Worm (Caenorhabditis elegans) whole organism, L2 larva: Measurements from ENCODE around the gene sri-25.

Source experiments
- ama-1 ChIP-seq: fragments of 150-350 bp; optimal IDR thresholded peaks from 2 replicates; lab custom pipeline; 2018; ENCODE audit warnings: inconsistent platforms
- ceh-82 ChIP-seq: fragments of 150-350 bp; optimal IDR thresholded peaks from 2 replicates; lab custom pipeline; 2014; ENCODE audit warnings: missing biosample characterization, missing genetic modification characterization
- egl-27 ChIP-seq: sonication (generic microtip); optimal IDR thresholded peaks from 3 replicates; lab custom pipeline; 2017; ENCODE audit warnings: missing biosample characterization, missing genetic modification reagents, missing genetic modification characterization
- lin-13 ChIP-seq: fragments of 150-350 bp; optimal IDR thresholded peaks from 2 replicates; lab custom pipeline; 2014; ENCODE audit warnings: missing biosample characterization, missing genetic modification reagents, missing genetic modification characterization
- nhr-10 ChIP-seq: sonication (generic microtip); optimal IDR thresholded peaks from 2 replicates; lab custom pipeline; 2017; ENCODE audit warnings: missing biosample characterization, missing genetic modification characterization
- nhr-23 ChIP-seq: fragments of 150-350 bp; optimal IDR thresholded peaks from 2 replicates; lab custom pipeline; 2014; ENCODE audit warnings: missing biosample characterization, missing genetic modification reagents, missing genetic modification characterization
- zag-1 ChIP-seq: fragments of 150-350 bp; optimal IDR thresholded peaks from 2 replicates; lab custom pipeline; 2014; ENCODE audit warnings: missing biosample characterization, missing genetic modification characterization
- ztf-11 ChIP-seq: sonication (generic microtip); optimal IDR thresholded peaks from 2 replicates; lab custom pipeline; 2017; ENCODE audit warnings: missing biosample characterization, missing genetic modification characterization

DNA sequence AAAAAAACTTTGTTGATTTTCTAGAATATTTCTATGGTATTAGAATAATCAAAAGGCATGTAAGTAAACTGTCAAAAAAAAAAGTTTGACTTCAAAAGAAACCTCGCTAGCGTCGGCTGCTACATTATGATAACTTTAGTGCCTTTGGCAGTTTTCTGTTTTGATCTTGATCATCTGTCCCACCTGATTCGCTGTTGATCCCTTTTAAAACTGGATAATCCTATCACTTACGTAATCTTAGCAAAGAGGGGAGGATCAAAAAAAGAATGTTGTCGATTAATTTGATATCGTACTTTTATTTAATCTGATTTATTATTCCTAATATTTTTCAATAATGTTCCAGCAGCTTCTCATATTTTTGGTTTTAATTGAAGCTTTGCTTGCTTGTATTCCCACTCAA is 43.1 kb downstream of the sri-25 start, which contains the start of gene M01B2.8:
- TF ChIP-seq zag-1 (tag; lab: Kevin White, UChicago), result no peak
- TF ChIP-seq lin-13, result no peak
- no peak for TF ChIP-seq nhr-10 (tag; lab: Kevin White, UChicago)
- TF ChIP-seq ztf-11 (tag; lab: Kevin White, UChicago), result no peak
- no peak for TF ChIP-seq egl-27 (tag; lab: Kevin White, UChicago)
- no peak for TF ChIP-seq nhr-23 (tag; lab: Kevin White, UChicago)
- TF ChIP-seq ama-1 (lab: Kevin White, UChicago), result no peak
- TF ChIP-seq ceh-82 (tag; lab: Kevin White, UChicago), result no peak
